Fruit fly (Drosophila melanogaster) whole organism, embryonic: ENCODE data around the gene spz3.

Experiments used
- Adf1 ChIP-seq: fragments of 200-800 bp; sonication (Bioruptor generic); IDR thresholded peaks from 2 replicates; pipeline ENCODE4 v1.3.6; 2022; ENCODE audit warnings: missing biosample characterization, missing genetic modification characterization
- Antp ChIP-seq: fragments of 200-800 bp; sonication (Bioruptor generic); optimal IDR thresholded peaks from 3 replicates; lab custom pipeline; 2016; ENCODE audit warnings: missing biosample characterization, missing genetic modification characterization
- B-H2 ChIP-seq: fragments of 200-800 bp; sonication (Bioruptor generic); optimal IDR thresholded peaks from 2 replicates; lab custom pipeline; 2018; ENCODE audit warnings: missing biosample characterization, mild to moderate bottlenecking, missing genetic modification characterization
- BEAF-32 ChIP-seq: fragments of 200-800 bp; sonication (Bioruptor generic); optimal IDR thresholded peaks from 3 replicates; lab custom pipeline; 2017; ENCODE audit warnings: missing biosample characterization, missing genetic modification characterization, mild to moderate bottlenecking, moderate library complexity, missing genetic modification reagents
- CG10543 ChIP-seq: fragments of 200-800 bp; sonication (Bioruptor generic); optimal IDR thresholded peaks from 3 replicates; lab custom pipeline; 2017; ENCODE audit warnings: missing biosample characterization, mild to moderate bottlenecking, missing genetic modification characterization, moderate library complexity
- CG11504 ChIP-seq: fragments of 200-800 bp; sonication (Bioruptor generic); optimal IDR thresholded peaks from 3 replicates; lab custom pipeline; 2019; ENCODE audit warnings: missing biosample characterization, mild to moderate bottlenecking, missing genetic modification characterization, moderate library complexity
- CG11723 ChIP-seq: fragments of 200-800 bp; sonication (Bioruptor generic); optimal IDR thresholded peaks from 2 replicates; lab custom pipeline; 2017; ENCODE audit warnings: missing biosample characterization, mild to moderate bottlenecking, missing genetic modification characterization
- CG12391 ChIP-seq: fragments of 200-800 bp; sonication (Bioruptor generic); optimal IDR thresholded peaks from 3 replicates; lab custom pipeline; 2018; ENCODE audit warnings: missing biosample characterization, mild to moderate bottlenecking, missing genetic modification characterization, moderate library complexity
- CG13775 ChIP-seq: fragments of 200-800 bp; sonication (Bioruptor generic); optimal IDR thresholded peaks from 3 replicates; lab custom pipeline; 2017; ENCODE audit warnings: missing biosample characterization, mild to moderate bottlenecking, missing genetic modification characterization
- CG14050 ChIP-seq: fragments of 200-800 bp; sonication (Bioruptor generic); IDR thresholded peaks from 3 replicates; pipeline ENCODE4 v1.3.6; 2022; ENCODE audit warnings: missing biosample characterization, missing genetic modification characterization
- CG15601 ChIP-seq: fragments of 200-800 bp; sonication (Bioruptor generic); optimal IDR thresholded peaks from 3 replicates; lab custom pipeline; 2019; ENCODE audit warnings: missing biosample characterization, mild to moderate bottlenecking, missing genetic modification characterization, moderate library complexity
- CG17361 ChIP-seq: fragments of 200-800 bp; sonication (Bioruptor generic); IDR thresholded peaks from 3 replicates; pipeline ENCODE4 v1.3.6; 2022; ENCODE audit warnings: missing biosample characterization, missing genetic modification characterization
- CG3163 ChIP-seq: fragments of 200-800 bp; sonication (Bioruptor generic); optimal IDR thresholded peaks from 3 replicates; lab custom pipeline; 2016; ENCODE audit warnings: missing biosample characterization, missing genetic modification characterization
- CG3407 ChIP-seq: fragments of 200-800 bp; sonication (Bioruptor generic); optimal IDR thresholded peaks from 2 replicates; lab custom pipeline; 2018; ENCODE audit warnings: missing biosample characterization, mild to moderate bottlenecking, missing genetic modification characterization
- CG3838 ChIP-seq: fragments of 200-800 bp; sonication (Bioruptor generic); optimal IDR thresholded peaks from 3 replicates; lab custom pipeline; 2016; ENCODE audit warnings: missing biosample characterization, missing genetic modification characterization
- CG5245 ChIP-seq: fragments of 200-800 bp; sonication (Bioruptor generic); optimal IDR thresholded peaks from 3 replicates; lab custom pipeline; 2016; ENCODE audit warnings: missing biosample characterization, missing genetic modification characterization
- CG6683 ChIP-seq: fragments of 200-800 bp; sonication (Bioruptor generic); optimal IDR thresholded peaks from 2 replicates; lab custom pipeline; 2017; ENCODE audit warnings: missing biosample characterization, mild to moderate bottlenecking, missing genetic modification characterization, missing genetic modification reagents
- CG8388 ChIP-seq: fragments of 200-800 bp; sonication (Bioruptor generic); optimal IDR thresholded peaks from 2 replicates; lab custom pipeline; 2019; ENCODE audit warnings: missing biosample characterization, mild to moderate bottlenecking, missing genetic modification characterization, moderate library complexity
- CG9609 ChIP-seq: fragments of 200-800 bp; sonication (Bioruptor generic); optimal IDR thresholded peaks from 3 replicates; lab custom pipeline; 2016; ENCODE audit warnings: missing biosample characterization, missing genetic modification characterization
- CG9727 ChIP-seq: fragments of 200-800 bp; sonication (Bioruptor generic); optimal IDR thresholded peaks from 3 replicates; lab custom pipeline; 2017; ENCODE audit warnings: missing biosample characterization, mild to moderate bottlenecking, missing genetic modification characterization
- CG9876 ChIP-seq: fragments of 200-800 bp; sonication (Bioruptor generic); optimal IDR thresholded peaks from 2 replicates; lab custom pipeline; 2016; ENCODE audit warnings: missing biosample characterization, missing genetic modification characterization
- Dip3 ChIP-seq: fragments of 200-800 bp; sonication (Bioruptor generic); optimal IDR thresholded peaks from 3 replicates; lab custom pipeline; 2016; ENCODE audit warnings: missing biosample characterization, missing genetic modification characterization
- Doc3 ChIP-seq: fragments of 200-800 bp; sonication (Bioruptor generic); IDR thresholded peaks from 3 replicates; pipeline ENCODE4 v1.3.6; 2022; ENCODE audit warnings: missing biosample characterization, missing genetic modification characterization; ENCODE audit not compliant: partially characterized antibody
- HHEX ChIP-seq: fragments of 200-800 bp; sonication (Bioruptor generic); optimal IDR thresholded peaks from 3 replicates; lab custom pipeline; 2017; ENCODE audit warnings: missing biosample characterization, mild to moderate bottlenecking, missing genetic modification characterization, missing genetic modification reagents
- HmgZ ChIP-seq: fragments of 200-800 bp; sonication (Bioruptor generic); optimal IDR thresholded peaks from 2 replicates; lab custom pipeline; 2018; ENCODE audit warnings: missing biosample characterization, mild to moderate bottlenecking, missing genetic modification characterization
- Hmx ChIP-seq: fragments of 200-800 bp; sonication (Bioruptor generic); optimal IDR thresholded peaks from 2 replicates; lab custom pipeline; 2016; ENCODE audit warnings: missing biosample characterization, missing genetic modification characterization
- Med ChIP-seq: fragments of 200-800 bp; sonication (Bioruptor generic); peaks from one replicate; lab custom pipeline; 2016; ENCODE audit warnings: missing biosample characterization, missing genetic modification characterization, mild to moderate bottlenecking, inconsistent platforms, moderate library complexity
- Meics ChIP-seq: fragments of 200-800 bp; sonication (Bioruptor generic); optimal IDR thresholded peaks from 2 replicates; lab custom pipeline; 2017; ENCODE audit warnings: missing biosample characterization, mild to moderate bottlenecking, missing genetic modification characterization
- Mes4 ChIP-seq: fragments of 200-800 bp; sonication (Bioruptor generic); optimal IDR thresholded peaks from 2 replicates; lab custom pipeline; 2016; ENCODE audit warnings: missing biosample characterization, missing genetic modification characterization
- NK7.1 ChIP-seq: fragments of 200-800 bp; sonication (Bioruptor generic); optimal IDR thresholded peaks from 3 replicates; lab custom pipeline; 2016; ENCODE audit warnings: missing biosample characterization, missing genetic modification characterization
- Neu2 ChIP-seq: fragments of 200-800 bp; sonication (Bioruptor generic); optimal IDR thresholded peaks from 3 replicates; lab custom pipeline; 2016; ENCODE audit warnings: missing biosample characterization, missing genetic modification characterization, borderline replicate concordance
- Side ChIP-seq: fragments of 200-800 bp; sonication (Bioruptor generic); optimal IDR thresholded peaks from 2 replicates; lab custom pipeline; 2016; ENCODE audit warnings: missing biosample characterization, missing genetic modification characterization
- al ChIP-seq: fragments of 200-800 bp; sonication (Bioruptor generic); IDR thresholded peaks from 2 replicates; pipeline ENCODE4 v1.3.6; 2022; ENCODE audit warnings: missing biosample characterization, missing genetic modification characterization
- az2 ChIP-seq: fragments of 200-800 bp; sonication (Bioruptor generic); optimal IDR thresholded peaks from 3 replicates; lab custom pipeline; 2016; ENCODE audit warnings: missing biosample characterization, missing genetic modification characterization
- bsh ChIP-seq, 2 experiments: fragments of 200-800 bp; sonication (Bioruptor generic); optimal IDR thresholded peaks; 2 replicates each; lab custom pipeline; 2017 to 2018; ENCODE audit warnings: mild to moderate bottlenecking in 2 of 2, missing biosample characterization in 2 of 2, missing genetic modification characterization in 2 of 2, moderate library complexity in 1 of 2
- cwo ChIP-seq: fragments of 200-800 bp; sonication (Bioruptor generic); optimal IDR thresholded peaks from 3 replicates; lab custom pipeline; 2017; ENCODE audit warnings: missing biosample characterization, missing genetic modification characterization, mild to moderate bottlenecking, moderate library complexity, missing genetic modification reagents
- dysf ChIP-seq: fragments of 200-800 bp; sonication (Bioruptor generic); IDR thresholded peaks from 3 replicates; pipeline ENCODE4 v1.3.6; 2022; ENCODE audit warnings: missing biosample characterization, missing genetic modification characterization
- eyg ChIP-seq: fragments of 200-800 bp; sonication (Bioruptor generic); optimal IDR thresholded peaks from 3 replicates; lab custom pipeline; 2016; ENCODE audit warnings: missing biosample characterization, missing genetic modification characterization
- grau ChIP-seq: fragments of 200-800 bp; optimal IDR thresholded peaks from 3 replicates; lab custom pipeline; 2019; ENCODE audit warnings: missing biosample characterization, mild to moderate bottlenecking, missing genetic modification characterization, moderate library complexity
- lbe ChIP-seq: fragments of 200-800 bp; sonication (Bioruptor generic); optimal IDR thresholded peaks from 2 replicates; lab custom pipeline; 2016; ENCODE audit warnings: missing biosample characterization, mild to moderate bottlenecking, missing genetic modification characterization
- lmd ChIP-seq: fragments of 200-800 bp; sonication (Bioruptor generic); IDR thresholded peaks from 2 replicates; pipeline ENCODE4 v1.3.6; 2022; ENCODE audit warnings: missing biosample characterization, missing genetic modification characterization
- maf-S ChIP-seq: fragments of 200-800 bp; sonication (Bioruptor generic); optimal IDR thresholded peaks from 2 replicates; lab custom pipeline; 2016; ENCODE audit warnings: missing biosample characterization, missing genetic modification characterization
- pnt ChIP-seq: fragments of 200-800 bp; sonication (Bioruptor generic); optimal IDR thresholded peaks from 3 replicates; lab custom pipeline; 2016; ENCODE audit warnings: missing biosample characterization, missing genetic modification characterization
- prd ChIP-seq, 3 experiments: fragments of >200 bp in 2 of 3; fragments of 200-800 bp in 1 of 3; sonication (Bioruptor generic) in 1 of 3; optimal IDR thresholded peaks in 2 of 3; IDR thresholded peaks in 1 of 3; 2 replicates in 2 of 3; 3 replicates in 1 of 3; pipeline versions ENCODE4 v1.3.6 to Lab custom; 2017 to 2022; ENCODE audit warnings: missing biosample characterization in 1 of 3, missing genetic modification characterization in 1 of 3
- run ChIP-seq: fragments of 200-800 bp; sonication (Bioruptor generic); optimal IDR thresholded peaks from 3 replicates; lab custom pipeline; 2018; ENCODE audit warnings: missing biosample characterization, mild to moderate bottlenecking, missing genetic modification characterization
- schlank ChIP-seq: fragments of 200-800 bp; sonication (Bioruptor generic); optimal IDR thresholded peaks from 2 replicates; lab custom pipeline; 2018; ENCODE audit warnings: missing biosample characterization, mild to moderate bottlenecking, missing genetic modification characterization
- slbo ChIP-seq: fragments of 200-800 bp; sonication (Bioruptor generic); IDR thresholded peaks from 2 replicates; pipeline ENCODE4 v1.3.6; 2022; ENCODE audit warnings: missing biosample characterization, missing genetic modification characterization
- tgo ChIP-seq: fragments of 200-800 bp; sonication (Bioruptor generic); IDR thresholded peaks from 3 replicates; pipeline ENCODE4 v1.3.6; 2022; ENCODE audit warnings: missing biosample characterization, missing genetic modification characterization
- tio ChIP-seq: fragments of 200-800 bp; sonication (Bioruptor generic); optimal IDR thresholded peaks from 2 replicates; lab custom pipeline; 2017; ENCODE audit warnings: missing biosample characterization, missing genetic modification characterization, inconsistent platforms
- tx ChIP-seq: fragments of 200-800 bp; sonication (Bioruptor generic); optimal IDR thresholded peaks from 2 replicates; lab custom pipeline; 2016; ENCODE audit warnings: missing biosample characterization, missing genetic modification characterization
- wor ChIP-seq: fragments of 200-800 bp; sonication (Bioruptor generic); IDR thresholded peaks from 2 replicates; pipeline ENCODE4 v1.3.6; 2022; ENCODE audit warnings: missing biosample characterization, missing genetic modification characterization

The spz3 gene

dm6 chr2L:7916368-7916767 is 37.0 kb upstream of the spz3 start (continued):
- TF ChIP-seq prd (optimal IDR thresholded peaks at IDR 0.05; lab: Kevin White, UChicago) (no peak), prd (GFP tag; IDR thresholded peaks at IDR 0.05; lab: Robert Waterston, UW) (peak; percentile 75), bsh (GFP tag; optimal IDR thresholded peaks at IDR 0.05; lab: Kevin White, UChicago) (peak; percentile 47 to 69), Doc3 (GFP tag; lab: Robert Waterston, UW) (no peak), wor (peak; percentile 77), B-H2 (GFP tag; lab: Kevin White, UChicago) (peak; percentile 20), Meics (peak; percentile 27), al (GFP tag; lab: Robert Waterston, UW) (peak; percentile 67), Adf1 (GFP tag; lab: Robert Waterston, UW) (peak; percentile 44), CG17361 (GFP tag; lab: Robert Waterston, UW) (no peak), CG3163 (GFP tag; lab: Kevin White, UChicago) (no peak), CG10543 (peak; percentile 33), Antp (peak; percentile 39), run (tag; lab: Kevin White, UChicago) (peak; percentile 43), CG11723 (GFP tag; lab: Kevin White, UChicago) (peak; percentile 30), Med (peak; percentile 82), CG5245 (GFP tag; lab: Kevin White, UChicago) (no peak), CG12391 (tag; lab: Kevin White, UChicago) (peak; percentile 69), Hmx (GFP tag; lab: Kevin White, UChicago) (no peak), maf-S (GFP tag; lab: Kevin White, UChicago) (peak; percentile 47), Dip3 (peak; percentile 45), dysf (GFP tag; lab: Robert Waterston, UW) (peak; percentile 85), CG14050 (GFP tag; lab: Robert Waterston, UW) (peak; percentile 78), tio (GFP tag; lab: Kevin White, UChicago) (peak; percentile 65), CG11504 (tag; lab: Kevin White, UChicago) (peak; percentile 72), NK7.1 (GFP tag; lab: Kevin White, UChicago) (no peak), HHEX (peak; percentile 39), CG8388 (GFP tag; lab: Kevin White, UChicago) (peak; percentile 61), eyg (GFP tag; lab: Kevin White, UChicago) (no peak), CG15601 (tag; lab: Kevin White, UChicago) (no peak), slbo (peak; percentile 84), CG9609 (peak; percentile 66), Neu2 (GFP tag; lab: Kevin White, UChicago) (no peak), pnt (peak; percentile 63), CG9876 (GFP tag; lab: Kevin White, UChicago) (no peak), Side (GFP tag; lab: Kevin White, UChicago) (peak; percentile 47), cwo (GFP tag; lab: Kevin White, UChicago) (peak; percentile 28), CG13775 (GFP tag; lab: Kevin White, UChicago) (peak; percentile 62), lmd (GFP tag; lab: Robert Waterston, UW) (peak; percentile 78), CG3407 (peak; percentile 53), tx (GFP tag; lab: Kevin White, UChicago) (no peak), tgo (peak; percentile 81), Mes4 (peak; percentile 5), lbe (peak; percentile 0), CG3838 (no peak), grau (tag; lab: Kevin White, UChicago) (peak; percentile 75), az2 (GFP tag; lab: Kevin White, UChicago) (peak; percentile 73), BEAF-32 (no peak), CG9727 (no peak), schlank (peak; percentile 66), CG6683 (GFP tag; lab: Kevin White, UChicago) (no peak), HmgZ (tag; lab: Kevin White, UChicago) (peak; percentile 49)
